Worm (Caenorhabditis elegans): Measurements from ENCODE around the gene cisd-1.

ce11 chrII:11472542-11472941 lies 3.1 kb upstream of the cisd-1 start:
- no peak for TF ChIP-seq F10E7.11 (tag; optimal IDR thresholded peaks at IDR 0.05)
- TF ChIP-seq F49E8.2 (tag; optimal IDR thresholded peaks at IDR 0.05; ENCODE audit: insufficient read depth), result no peak
- no peak for TF ChIP-seq ztf-6 (GFP tag; IDR thresholded peaks at IDR 0.05)

All from whole organism, young adult.